Worm (Caenorhabditis elegans): ENCODE measurements around the gene abt-4.

ce11 chrV:311485-312090, 18.9 kb downstream of the abt-4 start, which contains the start of gene phf-10:
- TF ChIP-seq W03F9.2 (tag; optimal IDR thresholded peaks at IDR 0.05) (no peak), him-1 (tag; optimal IDR thresholded peaks at IDR 0.05) (no peak)

Measured in whole organism, L4/young adult.